Fruit fly (Drosophila melanogaster) whole organism, adult: ENCODE measurements around the gene Tk.

Experiments
- CG11617 ChIP-seq: fragments of 200-800 bp; sonication (Bioruptor generic); optimal IDR thresholded peaks from 2 replicates; lab custom pipeline; 2017; ENCODE audit warnings: mild to moderate bottlenecking, missing biosample characterization, missing genetic modification reagents, missing genetic modification characterization
- CG12768 ChIP-seq: fragments of 200-800 bp; sonication (Bioruptor generic); optimal IDR thresholded peaks from 2 replicates; lab custom pipeline; 2017; ENCODE audit warnings: missing biosample characterization, missing genetic modification characterization, mild to moderate bottlenecking, moderate library complexity, missing genetic modification reagents
- CG14711 ChIP-seq: fragments of 200-800 bp; sonication (Bioruptor generic); optimal IDR thresholded peaks from 2 replicates; lab custom pipeline; 2018; ENCODE audit warnings: missing biosample characterization, mild to moderate bottlenecking, missing genetic modification characterization, moderate library complexity
- CG1620 ChIP-seq: fragments of 200-800 bp; sonication (Bioruptor generic); optimal IDR thresholded peaks from 2 replicates; lab custom pipeline; 2016; ENCODE audit warnings: missing biosample characterization, missing genetic modification characterization
- CG33017 ChIP-seq: fragments of 200-800 bp; sonication (Bioruptor generic); optimal IDR thresholded peaks from 2 replicates; lab custom pipeline; 2018; ENCODE audit warnings: missing biosample characterization, mild to moderate bottlenecking, missing genetic modification characterization, moderate library complexity
- CG5204 ChIP-seq: fragments of 200-800 bp; sonication (Bioruptor generic); optimal IDR thresholded peaks from 2 replicates; lab custom pipeline; 2016; ENCODE audit warnings: missing biosample characterization, missing genetic modification characterization
- CG7045 ChIP-seq: fragments of 200-800 bp; sonication (Bioruptor generic); optimal IDR thresholded peaks from 2 replicates; lab custom pipeline; 2017; ENCODE audit warnings: missing biosample characterization, mild to moderate bottlenecking, missing genetic modification characterization
- CG7101 ChIP-seq: fragments of 200-800 bp; sonication (Bioruptor generic); optimal IDR thresholded peaks from 2 replicates; lab custom pipeline; 2018; ENCODE audit warnings: missing biosample characterization, mild to moderate bottlenecking, missing genetic modification characterization, moderate library complexity
- Clk ChIP-seq: fragments of 200-800 bp; sonication (Bioruptor generic); optimal IDR thresholded peaks from 2 replicates; lab custom pipeline; 2017; ENCODE audit warnings: missing biosample characterization, missing genetic modification characterization
- Crg-1 ChIP-seq: fragments of 200-800 bp; sonication (Bioruptor generic); optimal IDR thresholded peaks from 2 replicates; lab custom pipeline; 2016; ENCODE audit warnings: missing biosample characterization, missing genetic modification characterization
- Hr96 ChIP-seq: fragments of 200-800 bp; sonication (Bioruptor generic); optimal IDR thresholded peaks from 2 replicates; lab custom pipeline; 2016; ENCODE audit warnings: missing biosample characterization, missing genetic modification characterization
- Mnt ChIP-seq: fragments of 200-800 bp; sonication (Bioruptor generic); optimal IDR thresholded peaks from 2 replicates; lab custom pipeline; 2016; ENCODE audit warnings: missing biosample characterization, mild to moderate bottlenecking, missing genetic modification characterization
- bab1 ChIP-seq: fragments of 200-800 bp; sonication (Bioruptor generic); optimal IDR thresholded peaks from 3 replicates; lab custom pipeline; 2019; ENCODE audit warnings: missing biosample characterization, mild to moderate bottlenecking, missing genetic modification characterization, moderate library complexity
- cic ChIP-seq: fragments of 200-800 bp; sonication (Bioruptor generic); optimal IDR thresholded peaks from 2 replicates; lab custom pipeline; 2017; ENCODE audit warnings: missing biosample characterization, mild to moderate bottlenecking, missing genetic modification characterization, moderate library complexity
- cnc ChIP-seq, 2 experiments: fragments of >200 bp; optimal IDR thresholded peaks; 2 replicates each; lab custom pipeline; 2017
- kay ChIP-seq: fragments of 200-800 bp; sonication (Bioruptor generic); peaks from one replicate; lab custom pipeline; 2016; ENCODE audit warnings: missing biosample characterization, missing genetic modification characterization, borderline replicate concordance
- ovo ChIP-seq: fragments of 200-800 bp; sonication (Bioruptor generic); optimal IDR thresholded peaks from 2 replicates; lab custom pipeline; 2016; ENCODE audit warnings: missing biosample characterization, missing genetic modification characterization
- pad ChIP-seq: fragments of 200-800 bp; sonication (Bioruptor generic); optimal IDR thresholded peaks from 3 replicates; lab custom pipeline; 2017; ENCODE audit warnings: missing biosample characterization, missing genetic modification characterization, mild to moderate bottlenecking, moderate library complexity, missing genetic modification reagents
- tj ChIP-seq: fragments of 200-800 bp; sonication (Bioruptor generic); optimal IDR thresholded peaks from 3 replicates; lab custom pipeline; 2017; ENCODE audit warnings: missing biosample characterization, mild to moderate bottlenecking, missing genetic modification characterization, moderate library complexity
- toe ChIP-seq: fragments of 200-800 bp; sonication (Bioruptor generic); optimal IDR thresholded peaks from 2 replicates; lab custom pipeline; 2016; ENCODE audit warnings: missing biosample characterization, missing genetic modification characterization

Gene Tk

dm6 chr3R:12016828-12017280 is 11.6 kb upstream of the Tk start, which contains the start of the genes DCAF12 and Spt3:
TSS of gene DCAF12 (minus strand) at chr3R:12017031.
TSS of gene Spt3 (plus strand) at chr3R:12017156.
- peak; percentile 14 for TF ChIP-seq Mnt (GFP tag; lab: Kevin White, UChicago)
- TF ChIP-seq CG7045 (GFP tag; lab: Kevin White, UChicago): peak; percentile 55
- TF ChIP-seq pad (GFP tag; lab: Kevin White, UChicago): peak; percentile 47
- TF ChIP-seq CG14711 (tag; lab: Kevin White, UChicago): peak; percentile 53
- no peak for TF ChIP-seq kay (GFP tag; lab: Kevin White, UChicago)
- TF ChIP-seq Crg-1 (GFP tag; lab: Kevin White, UChicago): no peak
- TF ChIP-seq cic (GFP tag; lab: Kevin White, UChicago): no peak
- peak; percentile 8 for TF ChIP-seq tj (GFP tag; lab: Kevin White, UChicago)
- no peak for TF ChIP-seq cnc (optimal IDR thresholded peaks at IDR 0.05; lab: Kevin White, UChicago)
- peak; percentile 75 for TF ChIP-seq toe (GFP tag; lab: Kevin White, UChicago)
- peak; percentile 47 for TF ChIP-seq Hr96 (GFP tag; lab: Kevin White, UChicago)
- TF ChIP-seq CG7101 (tag; lab: Kevin White, UChicago): peak; percentile 49
- peak; percentile 32 for TF ChIP-seq Clk (GFP tag; lab: Kevin White, UChicago)
- TF ChIP-seq CG1620: no peak
- TF ChIP-seq CG11617 (GFP tag; lab: Kevin White, UChicago): peak; percentile 54
- TF ChIP-seq CG33017: peak; percentile 5
- TF ChIP-seq CG12768 (GFP tag; lab: Kevin White, UChicago): peak; percentile 48
- peak; percentile 34 for TF ChIP-seq ovo
- TF ChIP-seq CG5204 (GFP tag; lab: Kevin White, UChicago): no peak
- TF ChIP-seq bab1: peak; percentile 66

dm6 chr3R:12010202-12010824 is 5.0 kb upstream of the Tk start, which contains the start of the genes KLHL18 and GCC185:
TSS of gene KLHL18 (minus strand) at chr3R:12010434.
TSS of gene GCC185 (plus strand) at chr3R:12010772.
- peak; percentile 53 for TF ChIP-seq CG33017
- peak; percentile 85 for TF ChIP-seq CG11617 (GFP tag; lab: Kevin White, UChicago)
- TF ChIP-seq pad (GFP tag; lab: Kevin White, UChicago): peak; percentile 61
- peak; percentile 79 for TF ChIP-seq Hr96 (GFP tag; lab: Kevin White, UChicago)
- TF ChIP-seq CG5204 (GFP tag; lab: Kevin White, UChicago): peak; percentile 78
- TF ChIP-seq CG7101 (tag; lab: Kevin White, UChicago): peak; percentile 79
- peak; percentile 14 for TF ChIP-seq cic (GFP tag; lab: Kevin White, UChicago)
- peak; percentile 66 for TF ChIP-seq ovo
- peak; percentile 82 for TF ChIP-seq CG7045 (GFP tag; lab: Kevin White, UChicago)
- TF ChIP-seq CG1620: peak; percentile 78
- peak; percentile 92 for TF ChIP-seq CG14711 (tag; lab: Kevin White, UChicago)
- TF ChIP-seq Mnt (GFP tag; lab: Kevin White, UChicago): peak; percentile 68
- TF ChIP-seq tj (GFP tag; lab: Kevin White, UChicago): peak; percentile 64
- peak; percentile 77 for TF ChIP-seq Clk (GFP tag; lab: Kevin White, UChicago)
- TF ChIP-seq Crg-1 (GFP tag; lab: Kevin White, UChicago): peak; percentile 72
- TF ChIP-seq CG12768 (GFP tag; lab: Kevin White, UChicago): peak; percentile 75
- TF ChIP-seq toe (GFP tag; lab: Kevin White, UChicago): peak; percentile 94
- TF ChIP-seq cnc (optimal IDR thresholded peaks at IDR 0.05; lab: Kevin White, UChicago): no peak
- peak; percentile 78 for TF ChIP-seq bab1
- TF ChIP-seq kay (GFP tag; lab: Kevin White, UChicago): no peak

- TF ChIP-seq pad (GFP tag; lab: Kevin White, UChicago) (no peak), CG12768 (GFP tag; lab: Kevin White, UChicago) (no peak), CG1620 (no peak), CG14711 (tag; lab: Kevin White, UChicago) (no peak), Clk (GFP tag; lab: Kevin White, UChicago) (no peak), toe (GFP tag; lab: Kevin White, UChicago) (no peak), cnc (optimal IDR thresholded peaks at IDR 0.05; lab: Kevin White, UChicago) (no peak)
These were observed 1.1 kb upstream of the Tk start for dm6 chr3R:12006417-12006816.

dm6 chr3R:11999074-11999473 is 6.2 kb downstream of the Tk start, which contains the start of gene Ect3:
TSS of gene Ect3 (plus strand) at chr3R:11999278.
- TF ChIP-seq tj (GFP tag; lab: Kevin White, UChicago) (peak; percentile 31), bab1 (no peak)

dm6 chr3R:11998130-11998529 is 7.1 kb downstream of the Tk start:
- TF ChIP-seq Mnt (GFP tag; lab: Kevin White, UChicago) (no peak), Clk (GFP tag; lab: Kevin White, UChicago) (no peak)

- TF ChIP-seq bab1 (no peak), Clk (GFP tag; lab: Kevin White, UChicago) (no peak), Hr96 (GFP tag; lab: Kevin White, UChicago) (no peak), CG12768 (GFP tag; lab: Kevin White, UChicago) (peak; percentile 26), tj (GFP tag; lab: Kevin White, UChicago) (peak; percentile 2)
These were observed 12.2 kb downstream of the Tk start, which contains the start of gene mfas for dm6 chr3R:11992934-11993670. TSS of gene mfas (minus strand) at chr3R:11993315.
